Fruit fly (Drosophila melanogaster) whole organism, embryonic: ENCODE measurements around the gene CG7806.

ENCODE experiments used
- ATbp ChIP-seq: fragments of 200-800 bp; sonication (Bioruptor generic); optimal IDR thresholded peaks from 2 replicates; lab custom pipeline; 2017; ENCODE audit warnings: missing biosample characterization, mild to moderate bottlenecking, missing genetic modification characterization, missing genetic modification reagents
- Atf3 ChIP-seq: fragments of 200-800 bp; sonication (Bioruptor generic); optimal IDR thresholded peaks from 3 replicates; lab custom pipeline; 2016; ENCODE audit warnings: missing biosample characterization, missing genetic modification characterization
- Blimp-1 ChIP-seq: fragments of 200-800 bp; sonication (Bioruptor generic); optimal IDR thresholded peaks from 3 replicates; lab custom pipeline; 2018; ENCODE audit warnings: missing biosample characterization, missing genetic modification characterization, mild to moderate bottlenecking, moderate library complexity, missing genetic modification reagents
- CG10147 ChIP-seq: fragments of 200-800 bp; sonication (Bioruptor generic); optimal IDR thresholded peaks from 2 replicates; lab custom pipeline; 2019; ENCODE audit warnings: missing biosample characterization, mild to moderate bottlenecking, missing genetic modification characterization, moderate library complexity
- CG10431 ChIP-seq: fragments of 200-800 bp; sonication (Bioruptor generic); optimal IDR thresholded peaks from 3 replicates; lab custom pipeline; 2018; ENCODE audit warnings: missing biosample characterization, mild to moderate bottlenecking, missing genetic modification characterization
- CG11456 ChIP-seq: fragments of 200-800 bp; sonication (Bioruptor generic); IDR thresholded peaks from 3 replicates; pipeline ENCODE4 v1.3.6; 2022; ENCODE audit warnings: missing biosample characterization, missing genetic modification characterization
- CG15073 ChIP-seq: fragments of 200-800 bp; sonication (Bioruptor generic); optimal IDR thresholded peaks from 2 replicates; lab custom pipeline; 2016; ENCODE audit warnings: missing biosample characterization, missing genetic modification characterization
- CG1603 ChIP-seq: fragments of 200-800 bp; sonication (Bioruptor generic); optimal IDR thresholded peaks from 2 replicates; lab custom pipeline; 2019; ENCODE audit warnings: missing biosample characterization, mild to moderate bottlenecking, missing genetic modification characterization, moderate library complexity
- CG17186 ChIP-seq: fragments of 200-800 bp; sonication (Bioruptor generic); optimal IDR thresholded peaks from 3 replicates; lab custom pipeline; 2017; ENCODE audit warnings: missing biosample characterization, missing genetic modification reagents, missing genetic modification characterization
- CG18262 ChIP-seq: fragments of 200-800 bp; optimal IDR thresholded peaks from 3 replicates; lab custom pipeline; 2019; ENCODE audit warnings: missing biosample characterization, mild to moderate bottlenecking, missing genetic modification characterization, moderate library complexity
- CG2889 ChIP-seq: fragments of 200-800 bp; sonication (Bioruptor generic); IDR thresholded peaks from 3 replicates; pipeline ENCODE4 v1.3.6; 2022; ENCODE audit warnings: missing biosample characterization, missing genetic modification characterization
- CG31441 ChIP-seq: fragments of 200-800 bp; sonication (Bioruptor generic); IDR thresholded peaks from 2 replicates; pipeline ENCODE4 v1.3.6; 2022; ENCODE audit warnings: missing biosample characterization, missing genetic modification characterization
- CG3726 ChIP-seq: fragments of 200-800 bp; sonication (Bioruptor generic); IDR thresholded peaks from 3 replicates; pipeline ENCODE4, ENCODE4 v1.3.6; 2022; ENCODE audit warnings: missing biosample characterization, missing genetic modification characterization
- CG4854 ChIP-seq: fragments of 200-800 bp; sonication (Bioruptor generic); optimal IDR thresholded peaks from 2 replicates; lab custom pipeline; 2016; ENCODE audit warnings: missing biosample characterization, missing genetic modification characterization, inconsistent platforms
- CG6791 ChIP-seq: fragments of 200-800 bp; sonication (Bioruptor generic); IDR thresholded peaks from 3 replicates; pipeline ENCODE4 v1.3.6; 2022; ENCODE audit warnings: missing biosample characterization, missing genetic modification characterization; ENCODE audit not compliant: partially characterized antibody
- CG7556 ChIP-seq: fragments of 200-800 bp; sonication (Bioruptor generic); optimal IDR thresholded peaks from 2 replicates; lab custom pipeline; 2017; ENCODE audit warnings: missing biosample characterization, mild to moderate bottlenecking, missing genetic modification characterization
- CG8290 ChIP-seq, 3 experiments: fragments of 200-800 bp; sonication (Bioruptor generic); optimal IDR thresholded peaks; 2 replicates each; lab custom pipeline; 2016 to 2019; ENCODE audit warnings: missing biosample characterization in 3 of 3, missing genetic modification characterization in 3 of 3, mild to moderate bottlenecking in 2 of 3, moderate library complexity in 1 of 3
- CG9215 ChIP-seq: fragments of 200-800 bp; sonication (Bioruptor generic); IDR thresholded peaks from 2 replicates; pipeline ENCODE4 v1.3.6; 2022; ENCODE audit warnings: missing biosample characterization, missing genetic modification characterization
- CG9817 ChIP-seq: fragments of 200-800 bp; sonication (Bioruptor generic); optimal IDR thresholded peaks from 2 replicates; lab custom pipeline; 2018; ENCODE audit warnings: missing biosample characterization, mild to moderate bottlenecking, missing genetic modification characterization, moderate library complexity
- CTCF ChIP-seq: fragments of 200-800 bp; sonication (Bioruptor generic); optimal IDR thresholded peaks from 2 replicates; lab custom pipeline; 2017; ENCODE audit warnings: missing biosample characterization, mild to moderate bottlenecking, missing genetic modification characterization, moderate library complexity
- D19B ChIP-seq: fragments of 200-800 bp; sonication (Bioruptor generic); optimal IDR thresholded peaks from 2 replicates; lab custom pipeline; 2017; ENCODE audit warnings: missing biosample characterization, mild to moderate bottlenecking, missing genetic modification characterization
- Dad ChIP-seq: fragments of 200-800 bp; sonication (Bioruptor generic); optimal IDR thresholded peaks from 3 replicates; lab custom pipeline; 2016; ENCODE audit warnings: missing biosample characterization, missing genetic modification characterization
- Dref ChIP-seq: fragments of 200-800 bp; sonication (Bioruptor generic); IDR thresholded peaks from 2 replicates; pipeline ENCODE4 v1.3.6; 2022; ENCODE audit warnings: missing biosample characterization, missing genetic modification characterization
- Fer1 ChIP-seq: fragments of 200-800 bp; sonication (Bioruptor generic); optimal IDR thresholded peaks from 2 replicates; lab custom pipeline; 2017; ENCODE audit warnings: missing biosample characterization, mild to moderate bottlenecking, missing genetic modification characterization
- GATAe ChIP-seq: fragments of 200-800 bp; sonication (Bioruptor generic); conservative IDR thresholded peaks from 2 replicates; pipeline ENCODE4 v1.3.6; 2022; ENCODE audit warnings: missing biosample characterization, missing genetic modification characterization
- Gug ChIP-seq: fragments of 200-800 bp; sonication (Bioruptor generic); IDR thresholded peaks from 4 replicates; pipeline ENCODE4 v1.3.6; 2022; ENCODE audit warnings: missing biosample characterization, missing genetic modification characterization
- H15 ChIP-seq: fragments of 200-800 bp; sonication (Bioruptor generic); IDR thresholded peaks from 3 replicates; pipeline ENCODE4 v1.3.6; 2022; ENCODE audit warnings: missing biosample characterization, missing genetic modification characterization
- MESR4 ChIP-seq: fragments of 200-800 bp; sonication (Bioruptor generic); optimal IDR thresholded peaks from 2 replicates; lab custom pipeline; 2018; ENCODE audit warnings: missing biosample characterization, mild to moderate bottlenecking, missing genetic modification characterization, moderate library complexity
- Med ChIP-seq: fragments of 200-800 bp; sonication (Bioruptor generic); peaks from one replicate; lab custom pipeline; 2016; ENCODE audit warnings: missing biosample characterization, missing genetic modification characterization, mild to moderate bottlenecking, inconsistent platforms, moderate library complexity
- Ravus ChIP-seq: fragments of 200-800 bp; sonication (Bioruptor generic); IDR thresholded peaks from 2 replicates; pipeline ENCODE4 v1.3.6; 2022; ENCODE audit warnings: missing biosample characterization, missing genetic modification characterization
- Sry-δ ChIP-seq: fragments of 200-800 bp; sonication (Bioruptor generic); optimal IDR thresholded peaks from 2 replicates; lab custom pipeline; 2016; ENCODE audit warnings: missing biosample characterization, missing genetic modification characterization
- Taf1 ChIP-seq: fragments of 200-800 bp; sonication (Bioruptor generic); IDR thresholded peaks from 2 replicates; pipeline ENCODE4 v1.3.6; 2022; ENCODE audit warnings: missing biosample characterization, missing genetic modification characterization
- Xbp1 ChIP-seq: fragments of 200-800 bp; sonication (Bioruptor generic); optimal IDR thresholded peaks from 3 replicates; lab custom pipeline; 2016; ENCODE audit warnings: missing biosample characterization, mild to moderate bottlenecking, missing genetic modification characterization
- cato ChIP-seq: fragments of 200-800 bp; sonication (Bioruptor generic); optimal IDR thresholded peaks from 2 replicates; lab custom pipeline; 2016; ENCODE audit warnings: missing biosample characterization, missing genetic modification characterization, borderline replicate concordance
- corto ChIP-seq: fragments of 200-800 bp; sonication (Bioruptor generic); optimal IDR thresholded peaks from 2 replicates; lab custom pipeline; 2016; ENCODE audit warnings: missing biosample characterization, mild to moderate bottlenecking, missing genetic modification characterization, moderate library complexity
- dati ChIP-seq: fragments of 200-800 bp; sonication (Bioruptor generic); IDR thresholded peaks from 2 replicates; pipeline ENCODE4 v1.3.6; 2022; ENCODE audit warnings: missing biosample characterization, missing genetic modification characterization
- fd3F ChIP-seq: fragments of 200-800 bp; sonication (Bioruptor generic); optimal IDR thresholded peaks from 2 replicates; lab custom pipeline; 2018; ENCODE audit warnings: missing biosample characterization, mild to moderate bottlenecking, missing genetic modification characterization, moderate library complexity
- gsb ChIP-seq: fragments of 200-800 bp; sonication (Bioruptor generic); IDR thresholded peaks from 2 replicates; pipeline ENCODE4 v1.3.6; 2022; ENCODE audit warnings: missing biosample characterization, missing genetic modification characterization
- ham ChIP-seq: fragments of 200-800 bp; sonication (Bioruptor generic); IDR thresholded peaks from 2 replicates; pipeline ENCODE4 v1.3.6; 2022; ENCODE audit warnings: missing biosample characterization, missing genetic modification characterization
- lov ChIP-seq, 2 experiments: fragments of 200-800 bp in 1 of 2; fragments of >200 bp in 1 of 2; sonication (Bioruptor generic) in 1 of 2; IDR thresholded peaks in 1 of 2; optimal IDR thresholded peaks in 1 of 2; 2 replicates in 1 of 2; 3 replicates in 1 of 2; pipeline versions ENCODE4 v1.3.6 to Lab custom; 2017 to 2022; ENCODE audit warnings: missing biosample characterization in 1 of 2, missing genetic modification characterization in 1 of 2
- mld ChIP-seq: fragments of 200-800 bp; sonication (Bioruptor generic); IDR thresholded peaks from 3 replicates; pipeline ENCODE4 v1.3.6; 2022; ENCODE audit warnings: missing biosample characterization, missing genetic modification characterization; ENCODE audit not compliant: partially characterized antibody
- nmo ChIP-seq: fragments of 200-800 bp; sonication (Bioruptor generic); optimal IDR thresholded peaks from 2 replicates; lab custom pipeline; 2018; ENCODE audit warnings: missing biosample characterization, mild to moderate bottlenecking, missing genetic modification characterization, moderate library complexity
- pho ChIP-seq: fragments of 200-800 bp; sonication (Bioruptor generic); optimal IDR thresholded peaks from 2 replicates; lab custom pipeline; 2016; ENCODE audit warnings: missing biosample characterization, missing genetic modification characterization
- pros ChIP-seq: fragments of 200-800 bp; sonication (Bioruptor generic); optimal IDR thresholded peaks from 3 replicates; lab custom pipeline; 2019; ENCODE audit warnings: missing biosample characterization, mild to moderate bottlenecking, missing genetic modification characterization, moderate library complexity
- rib ChIP-seq: fragments of 200-800 bp; sonication (Bioruptor generic); IDR thresholded peaks from 2 replicates; pipeline ENCODE4 v1.3.6; 2022; ENCODE audit warnings: missing biosample characterization, missing genetic modification characterization
- row ChIP-seq: fragments of 200-800 bp; sonication (Bioruptor generic); IDR thresholded peaks from 3 replicates; pipeline ENCODE4 v1.3.6; 2022; ENCODE audit warnings: missing biosample characterization, missing genetic modification characterization
- slou ChIP-seq: fragments of 200-800 bp; sonication (Bioruptor generic); optimal IDR thresholded peaks from 3 replicates; lab custom pipeline; 2016; ENCODE audit warnings: missing biosample characterization, missing genetic modification characterization
- sna ChIP-seq: fragments of 200-800 bp; sonication (Bioruptor generic); IDR thresholded peaks from 2 replicates; pipeline ENCODE4 v1.3.6; 2022; ENCODE audit warnings: missing biosample characterization, missing genetic modification characterization; ENCODE audit not compliant: partially characterized antibody
- tin ChIP-seq: fragments of 200-800 bp; sonication (Bioruptor generic); optimal IDR thresholded peaks from 3 replicates; lab custom pipeline; 2016; ENCODE audit warnings: missing biosample characterization, missing genetic modification characterization

CG7806 gene

DNA sequence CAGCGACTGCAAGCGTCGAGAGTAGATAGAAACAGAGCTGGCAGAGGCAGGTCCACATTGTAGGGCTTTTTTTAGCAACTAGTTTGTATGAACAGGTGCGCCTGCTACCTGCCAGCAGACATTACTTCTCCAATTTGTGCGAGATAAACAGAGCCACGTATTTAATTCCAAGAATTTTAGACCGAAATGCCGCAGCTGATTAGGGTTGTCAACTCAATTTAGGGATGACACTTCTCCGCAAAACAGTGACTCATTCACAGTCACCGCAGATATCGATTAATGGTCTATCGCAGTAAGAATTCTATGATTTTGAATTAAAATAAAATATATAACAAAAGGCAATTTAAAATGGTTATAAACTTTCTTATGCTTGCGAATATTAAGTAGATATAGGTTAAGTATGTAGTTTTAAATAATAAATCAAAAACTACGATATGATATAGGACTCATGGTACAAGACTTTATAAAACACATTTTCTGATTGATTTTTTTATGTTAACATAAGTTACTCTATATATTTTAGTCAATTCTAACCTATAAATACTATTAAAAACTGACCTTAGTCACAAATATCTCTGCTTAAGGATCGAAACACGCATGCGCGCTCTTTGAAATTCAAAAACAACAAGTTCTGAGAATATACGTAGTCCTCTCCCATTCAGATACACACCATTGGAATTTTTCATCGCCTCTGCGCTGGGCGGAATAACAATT is 8.3 kb upstream of the CG7806 start, which contains the start of the genes wol and Scgalpha (continued):
- TF ChIP-seq CG11456 (GFP tag; lab: Robert Waterston, UW) (no peak), Dad (GFP tag; lab: Kevin White, UChicago) (no peak), lov (optimal IDR thresholded peaks at IDR 0.05; lab: Kevin White, UChicago) (no peak), lov (GFP tag; IDR thresholded peaks at IDR 0.05; lab: Robert Waterston, UW) (no peak), Fer1 (no peak), CG9215 (GFP tag; lab: Robert Waterston, UW) (no peak), MESR4 (GFP tag; lab: Kevin White, UChicago) (peak; percentile 66), row (GFP tag; lab: Robert Waterston, UW) (peak; percentile 66), ham (GFP tag; lab: Robert Waterston, UW) (no peak), D19B (GFP tag; lab: Kevin White, UChicago) (no peak), Gug (GFP tag; lab: Robert Waterston, UW) (no peak), rib (no peak), tin (no peak), Sry-δ (GFP tag; lab: Kevin White, UChicago) (peak; percentile 81), Xbp1 (GFP tag; lab: Kevin White, UChicago) (peak; percentile 3), CG2889 (GFP tag; lab: Robert Waterston, UW) (no peak), CG17186 (no peak), CG10147 (no peak), fd3F (GFP tag; lab: Kevin White, UChicago) (no peak), mld (GFP tag; lab: Robert Waterston, UW) (no peak), cato (GFP tag; lab: Kevin White, UChicago) (no peak), CG4854 (no peak), H15 (GFP tag; lab: Robert Waterston, UW) (no peak), ATbp (GFP tag; lab: Kevin White, UChicago) (no peak), pros (GFP tag; lab: Kevin White, UChicago) (no peak), sna (GFP tag; lab: Robert Waterston, UW) (0 out of 2 replicates have a peak, but pooled peaks have one; percentile 58), CG31441 (GFP tag; lab: Robert Waterston, UW) (peak; percentile 46; the same call in 1 of the 2 replicates), Dref (GFP tag; lab: Robert Waterston, UW) (peak; percentile 84), slou (GFP tag; lab: Kevin White, UChicago) (no peak), CG10431 (no peak), CG1603 (tag; lab: Kevin White, UChicago) (peak; percentile 31), dati (no peak), Med (GFP tag; lab: Kevin White, UChicago) (peak; percentile 40), nmo (GFP tag; lab: Kevin White, UChicago) (peak; percentile 34), CG3726 (GFP tag; lab: Robert Waterston, UW) (no peak), Atf3 (GFP tag; lab: Kevin White, UChicago) (no peak), CG8290 (GFP tag; optimal IDR thresholded peaks at IDR 0.05; lab: Kevin White, UChicago) (no peak), CG8290 (tag; optimal IDR thresholded peaks at IDR 0.05; lab: Kevin White, UChicago) (no peak), Taf1 (no peak), CG18262 (tag; lab: Kevin White, UChicago) (no peak), GATAe (GFP tag; lab: Robert Waterston, UW) (peak; percentile 71), corto (GFP tag; lab: Kevin White, UChicago) (no peak), CG15073 (GFP tag; lab: Kevin White, UChicago) (no peak), CG9817 (tag; lab: Kevin White, UChicago) (no peak), CTCF (GFP tag; lab: Kevin White, UChicago) (no peak), CG6791 (GFP tag; lab: Robert Waterston, UW) (peak; percentile 50; the same call in 2 of the 3 replicates), Ravus (GFP tag; lab: Robert Waterston, UW) (no peak), CG7556 (GFP tag; lab: Kevin White, UChicago) (no peak), pho (GFP tag; lab: Kevin White, UChicago) (no peak), gsb (GFP tag; lab: Robert Waterston, UW) (no peak), Blimp-1 (no peak)
